Worm (Caenorhabditis elegans): Measurements from ENCODE around the gene cdc-25.4.

ce11 chrII:10164137-10164536 is 25.1 kb downstream of the cdc-25.4 start:
- no peak for TF ChIP-seq pha-4 (GFP tag; IDR thresholded peaks at IDR 0.05)
- no peak for TF ChIP-seq pha-4 (tag; optimal IDR thresholded peaks at IDR 0.05)
- no peak for TF ChIP-seq unc-39 (tag; optimal IDR thresholded peaks at IDR 0.05)
- TF ChIP-seq ceh-44 (GFP tag; IDR thresholded peaks at IDR 0.05), result no peak
- TF ChIP-seq nhr-25 (tag; optimal IDR thresholded peaks at IDR 0.05; ENCODE audit: borderline replicate concordance, insufficient read depth), result no peak

Data from whole organism, L4 larva.